Worm (Caenorhabditis elegans) whole organism, L3 larva: ENCODE data around the gene mdl-1.

Experiments
- aly-2 ChIP-seq: fragments of 150-350 bp; optimal IDR thresholded peaks from 2 replicates; lab custom pipeline; 2014; ENCODE audit warnings: missing biosample characterization, missing genetic modification characterization
- ama-1 ChIP-seq: fragments of 150-350 bp; optimal IDR thresholded peaks from 2 replicates; lab custom pipeline; 2018
- ceh-28 ChIP-seq: fragments of 150-350 bp; optimal IDR thresholded peaks from 2 replicates; lab custom pipeline; 2014; ENCODE audit warnings: missing biosample characterization, missing genetic modification reagents, missing genetic modification characterization
- ceh-82 ChIP-seq: fragments of 150-350 bp; optimal IDR thresholded peaks from 2 replicates; lab custom pipeline; 2014; ENCODE audit warnings: missing biosample characterization, missing genetic modification characterization
- elt-1 ChIP-seq: fragments of 150-350 bp; optimal IDR thresholded peaks from 2 replicates; lab custom pipeline; 2014; ENCODE audit warnings: missing biosample characterization, missing genetic modification characterization
- elt-2 ChIP-seq: sonication (generic microtip); optimal IDR thresholded peaks from 2 replicates; lab custom pipeline; 2016; ENCODE audit warnings: missing genetic modification reagents, mild to moderate bottlenecking, missing genetic modification characterization, missing compliant biosample characterization
- elt-3 ChIP-seq, 3 experiments: fragments of 150-350 bp in 1 of 3; sonication (generic microtip) in 2 of 3; optimal IDR thresholded peaks; 2 replicates in 2 of 3; 4 replicates in 1 of 3; lab custom pipeline; 2014 to 2017; ENCODE audit warnings: missing biosample characterization in 3 of 3, missing genetic modification characterization in 3 of 3
- eor-1 ChIP-seq, 2 experiments: fragments of 150-350 bp; optimal IDR thresholded peaks; 2 replicates each; lab custom pipeline; 2014 to 2018; ENCODE audit warnings: missing biosample characterization in 2 of 2, missing genetic modification characterization in 2 of 2
- fos-1 ChIP-seq: fragments of 150-350 bp; optimal IDR thresholded peaks from 2 replicates; lab custom pipeline; 2014; ENCODE audit warnings: missing biosample characterization, missing genetic modification characterization
- jun-1 ChIP-seq: fragments of 150-350 bp; optimal IDR thresholded peaks from 2 replicates; lab custom pipeline; 2014; ENCODE audit warnings: missing biosample characterization, missing genetic modification reagents, missing genetic modification characterization
- lsy-12 ChIP-seq: sonication (generic microtip); optimal IDR thresholded peaks from 2 replicates; lab custom pipeline; 2016; ENCODE audit warnings: mild to moderate bottlenecking, missing genetic modification characterization, missing compliant biosample characterization
- nhr-11 ChIP-seq: fragments of 150-350 bp; optimal IDR thresholded peaks from 2 replicates; lab custom pipeline; 2014; ENCODE audit warnings: missing biosample characterization, missing genetic modification characterization
- nhr-77 ChIP-seq: fragments of 150-350 bp; optimal IDR thresholded peaks from 2 replicates; lab custom pipeline; 2014; ENCODE audit warnings: missing biosample characterization, missing genetic modification characterization
- pha-4 ChIP-seq: fragments of 150-350 bp; optimal IDR thresholded peaks from 2 replicates; lab custom pipeline; 2014; ENCODE audit warnings: missing biosample characterization, missing genetic modification reagents, missing genetic modification characterization
- pqm-1 ChIP-seq: fragments of 150-350 bp; optimal IDR thresholded peaks from 2 replicates; lab custom pipeline; 2017; ENCODE audit warnings: missing biosample characterization, missing genetic modification characterization, inconsistent platforms
- sea-2 ChIP-seq: fragments of 150-350 bp; sonication (generic microtip); optimal IDR thresholded peaks from 4 replicates; lab custom pipeline; 2014; ENCODE audit warnings: missing biosample characterization, missing genetic modification reagents, missing genetic modification characterization
- tbx-2 ChIP-seq: sonication (generic microtip); optimal IDR thresholded peaks from 2 replicates; lab custom pipeline; 2016; ENCODE audit warnings: mild to moderate bottlenecking, missing genetic modification characterization, missing compliant biosample characterization
- unc-39 ChIP-seq: sonication (generic microtip); optimal IDR thresholded peaks from 4 replicates; lab custom pipeline; 2017; ENCODE audit warnings: missing biosample characterization, missing genetic modification characterization

The mdl-1 gene

ce11 chrX:6790457-6790856 lies 48.3 kb downstream of the mdl-1 start:
- peak; percentile 48 for TF ChIP-seq elt-2
- peak; percentile 48 for TF ChIP-seq pqm-1
- TF ChIP-seq lsy-12 (tag; lab: Kevin White, UChicago), result no peak
- TF ChIP-seq pha-4 (tag; lab: Kevin White, UChicago), result peak; percentile 1

ce11 chrX:6790986-6791385 lies 48.8 kb downstream of the mdl-1 start, which contains the start of gene asp-3:
Gene asp-3 (plus strand): TSS chrX:6791064.
- peak; percentile 41 for TF ChIP-seq pqm-1
- peak; percentile 68 for TF ChIP-seq elt-2
- TF ChIP-seq eor-1 (tag; optimal IDR thresholded peaks at IDR 0.05; lab: Kevin White, UChicago), result no peak
- no peak for TF ChIP-seq nhr-11 (tag; lab: Kevin White, UChicago)
- TF ChIP-seq elt-1 (tag; lab: Kevin White, UChicago), result no peak
- TF ChIP-seq pha-4 (tag; lab: Kevin White, UChicago), result peak; percentile 2

ce11 chrX:6792281-6793003 lies 50.3 kb downstream of the mdl-1 start:
- TF ChIP-seq tbx-2 (tag; lab: Kevin White, UChicago), result no peak
- no peak for TF ChIP-seq lsy-12 (tag; lab: Kevin White, UChicago)
- no peak for TF ChIP-seq unc-39 (tag; lab: Kevin White, UChicago)
- peak; percentile 24 for TF ChIP-seq jun-1 (tag; lab: Kevin White, UChicago)
- no peak for TF ChIP-seq ama-1 (lab: Kevin White, UChicago)
- TF ChIP-seq nhr-77 (tag; lab: Kevin White, UChicago), result peak; percentile 1
- TF ChIP-seq ceh-82 (tag; lab: Kevin White, UChicago), result no peak
- peak; percentile 77 for TF ChIP-seq elt-2
- TF ChIP-seq fos-1 (tag; lab: Kevin White, UChicago), result peak; percentile 4
- TF ChIP-seq elt-3 (tag; optimal IDR thresholded peaks at IDR 0.05; lab: Kevin White, UChicago), result no peak
- TF ChIP-seq sea-2, result no peak
- peak; percentile 5 for TF ChIP-seq pqm-1
- TF ChIP-seq ceh-28 (tag; lab: Kevin White, UChicago), result no peak
- TF ChIP-seq eor-1 (tag; optimal IDR thresholded peaks at IDR 0.05; lab: Kevin White, UChicago), result no peak
- no peak for TF ChIP-seq aly-2 (tag; lab: Kevin White, UChicago)
- TF ChIP-seq pha-4 (tag; lab: Kevin White, UChicago), result peak; percentile 59
